Worm (Caenorhabditis elegans) whole organism, L1 larva: ENCODE measurements around the gene cpg-19.

Experiments used
- C04F5.9 ChIP-seq: sonication (generic microtip); optimal IDR thresholded peaks from 2 replicates; lab custom pipeline; 2016; ENCODE audit warnings: missing genetic modification characterization, missing compliant biosample characterization
- C16A3.4 ChIP-seq: fragments of 150-350 bp; optimal IDR thresholded peaks from 2 replicates; lab custom pipeline; 2014; ENCODE audit warnings: missing biosample characterization, missing genetic modification characterization
- C34B4.2 ChIP-seq: sonication (generic microtip); optimal IDR thresholded peaks from 2 replicates; lab custom pipeline; 2017; ENCODE audit warnings: mild to moderate bottlenecking, missing genetic modification characterization, missing compliant biosample characterization
- alr-1 ChIP-seq: fragments of 200-800 bp; sonication (Bioruptor generic); optimal IDR thresholded peaks from 2 replicates; lab custom pipeline; 2018; ENCODE audit warnings: borderline replicate concordance, mild to moderate bottlenecking, missing genetic modification characterization, missing compliant biosample characterization
- ama-1 ChIP-seq: fragments of 150-350 bp; optimal IDR thresholded peaks from 2 replicates; lab custom pipeline; 2014
- blmp-1 ChIP-seq: fragments of 150-350 bp; optimal IDR thresholded peaks from 2 replicates; lab custom pipeline; 2014; ENCODE audit warnings: missing biosample characterization, missing genetic modification characterization
- ceh-8 ChIP-seq: fragments of 200-800 bp; sonication (Bioruptor generic); optimal IDR thresholded peaks from 2 replicates; lab custom pipeline; 2018; ENCODE audit warnings: mild to moderate bottlenecking, missing genetic modification characterization, moderate library complexity, missing compliant biosample characterization
- ceh-82 ChIP-seq, 3 experiments: fragments of 150-350 bp in 1 of 3; sonication (generic microtip) in 2 of 3; optimal IDR thresholded peaks; 2 replicates each; lab custom pipeline; 2014 to 2017; ENCODE audit warnings: missing biosample characterization in 3 of 3, missing genetic modification characterization in 3 of 3
- ceh-88 ChIP-seq: fragments of 200-800 bp; sonication (Bioruptor generic); IDR thresholded peaks from 2 replicates; pipeline ENCODE4 v1.3.6; 2022; ENCODE audit warnings: missing genetic modification characterization, missing compliant biosample characterization
- dsc-1 ChIP-seq: sonication (generic microtip); optimal IDR thresholded peaks from 2 replicates; lab custom pipeline; 2016; ENCODE audit warnings: mild to moderate bottlenecking, missing genetic modification characterization, missing compliant biosample characterization
- efl-1 ChIP-seq, 4 experiments: fragments of 150-350 bp; optimal IDR thresholded peaks in 3 of 4; peaks in 1 of 4; 1 replicate in 1 of 4; 2 replicates in 3 of 4; lab custom pipeline; 2014; ENCODE audit warnings: missing biosample characterization in 2 of 4, missing genetic modification characterization in 2 of 4, missing genetic modification reagents in 2 of 4
- efl-3 ChIP-seq: fragments of 200-800 bp; sonication (Bioruptor generic); optimal IDR thresholded peaks from 2 replicates; lab custom pipeline; 2018; ENCODE audit warnings: mild to moderate bottlenecking, missing genetic modification characterization, missing compliant biosample characterization
- egl-27 ChIP-seq, 2 experiments: fragments of 150-350 bp in 1 of 2; sonication (generic microtip); optimal IDR thresholded peaks; 3 replicates each; lab custom pipeline; 2017 to 2018; ENCODE audit warnings: missing biosample characterization in 2 of 2, missing genetic modification characterization in 2 of 2, missing genetic modification reagents in 2 of 2
- elt-2 ChIP-seq: sonication (generic microtip); optimal IDR thresholded peaks from 2 replicates; lab custom pipeline; 2016; ENCODE audit warnings: missing genetic modification characterization, mild to moderate bottlenecking, inconsistent platforms, missing compliant biosample characterization, missing genetic modification reagents
- elt-3 ChIP-seq, 6 experiments: fragments of 150-350 bp in 1 of 6; sonication (generic microtip); optimal IDR thresholded peaks; 2 replicates each; lab custom pipeline; 2017 to 2018; ENCODE audit warnings: missing biosample characterization in 6 of 6, missing genetic modification characterization in 6 of 6, inconsistent platforms in 1 of 6
- ets-5 ChIP-seq: fragments of 200-800 bp; sonication (Bioruptor generic); IDR thresholded peaks from 2 replicates; pipeline ENCODE4 v1.3.6; 2022; ENCODE audit warnings: missing genetic modification characterization, missing compliant biosample characterization
- fkh-10 ChIP-seq: sonication (generic microtip); optimal IDR thresholded peaks from 2 replicates; lab custom pipeline; 2017; ENCODE audit warnings: missing biosample characterization, missing genetic modification reagents, missing genetic modification characterization
- fkh-8 ChIP-seq: sonication (generic microtip); optimal IDR thresholded peaks from 2 replicates; lab custom pipeline; 2016; ENCODE audit warnings: mild to moderate bottlenecking, missing genetic modification characterization, missing compliant biosample characterization
- fos-1 ChIP-seq: fragments of 150-350 bp; optimal IDR thresholded peaks from 2 replicates; lab custom pipeline; 2014; ENCODE audit warnings: missing biosample characterization, missing genetic modification characterization
- hlh-4 ChIP-seq: sonication (generic microtip); optimal IDR thresholded peaks from 2 replicates; lab custom pipeline; 2016; ENCODE audit warnings: mild to moderate bottlenecking, missing genetic modification characterization, missing compliant biosample characterization
- irx-1 ChIP-seq: sonication (generic microtip); optimal IDR thresholded peaks from 2 replicates; lab custom pipeline; 2016; ENCODE audit warnings: missing genetic modification characterization, missing compliant biosample characterization
- isw-1 ChIP-seq: fragments of 200-800 bp; sonication (Bioruptor generic); IDR thresholded peaks from 2 replicates; pipeline ENCODE4 v1.3.6; 2022; ENCODE audit warnings: missing genetic modification characterization, missing compliant biosample characterization
- lin-14 ChIP-seq: fragments of 200-800 bp; sonication (Bioruptor generic); optimal IDR thresholded peaks from 2 replicates; lab custom pipeline; 2018; ENCODE audit warnings: mild to moderate bottlenecking, missing genetic modification characterization, moderate library complexity, missing compliant biosample characterization
- lin-15B ChIP-seq: fragments of 150-350 bp; sonication (generic microtip); optimal IDR thresholded peaks from 3 replicates; lab custom pipeline; 2014; ENCODE audit warnings: missing biosample characterization, missing genetic modification characterization
- lin-39 ChIP-seq: fragments of 150-350 bp; optimal IDR thresholded peaks from 2 replicates; lab custom pipeline; 2014; ENCODE audit warnings: missing biosample characterization, missing genetic modification reagents, missing genetic modification characterization
- lsy-2 ChIP-seq, 2 experiments: fragments of 150-350 bp; optimal IDR thresholded peaks; 2 replicates each; lab custom pipeline; 2014; ENCODE audit warnings: missing biosample characterization in 2 of 2, missing genetic modification characterization in 2 of 2
- mab-9 ChIP-seq: fragments of 200-800 bp; sonication (Bioruptor generic); IDR thresholded peaks from 2 replicates; pipeline ENCODE4 v1.3.6; 2022; ENCODE audit warnings: missing genetic modification reagents, missing genetic modification characterization, missing compliant biosample characterization
- mdl-1 ChIP-seq, 2 experiments: fragments of 150-350 bp; optimal IDR thresholded peaks; 2 replicates each; lab custom pipeline; 2014 to 2017; ENCODE audit warnings: missing biosample characterization in 2 of 2, missing genetic modification characterization in 2 of 2, inconsistent platforms in 1 of 2
- mep-1 ChIP-seq: fragments of 150-350 bp; optimal IDR thresholded peaks from 2 replicates; lab custom pipeline; 2014; ENCODE audit warnings: missing biosample characterization, missing genetic modification characterization
- nhr-11 ChIP-seq: fragments of 150-350 bp; optimal IDR thresholded peaks from 2 replicates; lab custom pipeline; 2014; ENCODE audit warnings: missing biosample characterization, missing genetic modification characterization
- nhr-20 ChIP-seq: sonication (generic microtip); optimal IDR thresholded peaks from 2 replicates; lab custom pipeline; 2016; ENCODE audit warnings: mild to moderate bottlenecking, missing genetic modification characterization, missing compliant biosample characterization
- nhr-28 ChIP-seq: fragments of 150-350 bp; optimal IDR thresholded peaks from 2 replicates; lab custom pipeline; 2014; ENCODE audit warnings: missing biosample characterization, missing genetic modification characterization
- nhr-71 ChIP-seq: sonication (generic microtip); optimal IDR thresholded peaks from 2 replicates; lab custom pipeline; 2016; ENCODE audit warnings: mild to moderate bottlenecking, missing genetic modification characterization, moderate library complexity, missing compliant biosample characterization
- nhr-77 ChIP-seq: fragments of 150-350 bp; optimal IDR thresholded peaks from 2 replicates; lab custom pipeline; 2014; ENCODE audit warnings: missing biosample characterization, missing genetic modification characterization
- nhr-84 ChIP-seq: sonication (generic microtip); optimal IDR thresholded peaks from 2 replicates; lab custom pipeline; 2017; ENCODE audit warnings: missing biosample characterization, missing genetic modification characterization
- nhr-85 ChIP-seq: sonication (generic microtip); peaks from one replicate; lab custom pipeline; 2016; ENCODE audit warnings: missing genetic modification characterization, inconsistent platforms, missing compliant biosample characterization
- pax-3 ChIP-seq: fragments of 200-800 bp; sonication (Bioruptor generic); optimal IDR thresholded peaks from 2 replicates; lab custom pipeline; 2018; ENCODE audit warnings: mild to moderate bottlenecking, missing genetic modification characterization, moderate library complexity, missing compliant biosample characterization
- pqm-1 ChIP-seq: sonication (generic microtip); optimal IDR thresholded peaks from 3 replicates; lab custom pipeline; 2017; ENCODE audit warnings: missing biosample characterization, missing genetic modification characterization
- skn-1 ChIP-seq: fragments of 150-350 bp; optimal IDR thresholded peaks from 2 replicates; lab custom pipeline; 2014; ENCODE audit warnings: missing biosample characterization, missing genetic modification characterization
- snu-23 ChIP-seq: sonication (generic microtip); optimal IDR thresholded peaks from 2 replicates; lab custom pipeline; 2016; ENCODE audit warnings: missing genetic modification characterization, missing compliant biosample characterization
- sox-4 ChIP-seq: sonication (generic microtip); optimal IDR thresholded peaks from 2 replicates; lab custom pipeline; 2016; ENCODE audit warnings: missing genetic modification characterization, missing compliant biosample characterization
- sup-37 ChIP-seq: fragments of 200-800 bp; sonication (Bioruptor generic); optimal IDR thresholded peaks from 2 replicates; lab custom pipeline; 2018; ENCODE audit warnings: mild to moderate bottlenecking, missing genetic modification characterization, missing compliant biosample characterization
- swsn-7 ChIP-seq: sonication (generic microtip); optimal IDR thresholded peaks from 2 replicates; lab custom pipeline; 2016; ENCODE audit warnings: missing genetic modification characterization, missing compliant biosample characterization
- unc-130 ChIP-seq: fragments of 150-350 bp; optimal IDR thresholded peaks from 2 replicates; lab custom pipeline; 2017; ENCODE audit warnings: missing biosample characterization, missing genetic modification characterization, inconsistent platforms
- unc-62 ChIP-seq: fragments of 150-350 bp; optimal IDR thresholded peaks from 2 replicates; lab custom pipeline; 2014; ENCODE audit warnings: missing biosample characterization, missing genetic modification reagents, missing genetic modification characterization
- unc-86 ChIP-seq: sonication (generic microtip); optimal IDR thresholded peaks from 2 replicates; lab custom pipeline; 2016; ENCODE audit warnings: missing genetic modification characterization, missing compliant biosample characterization
- unc-98 ChIP-seq: fragments of 200-800 bp; sonication (Bioruptor generic); IDR thresholded peaks from 2 replicates; pipeline ENCODE4 v1.3.6; 2022; ENCODE audit warnings: missing genetic modification characterization, missing compliant biosample characterization
- vab-15 ChIP-seq: sonication (generic microtip); optimal IDR thresholded peaks from 2 replicates; lab custom pipeline; 2017; ENCODE audit warnings: missing genotype, mild to moderate bottlenecking, missing genetic modification characterization, missing compliant biosample characterization
- xbp-1 ChIP-seq: sonication (generic microtip); optimal IDR thresholded peaks from 2 replicates; lab custom pipeline; 2016; ENCODE audit warnings: missing genetic modification characterization, missing compliant biosample characterization
- zip-4 ChIP-seq: fragments of 200-800 bp; sonication (Bioruptor generic); optimal IDR thresholded peaks from 2 replicates; lab custom pipeline; 2018; ENCODE audit warnings: mild to moderate bottlenecking, missing genetic modification characterization, moderate library complexity, missing compliant biosample characterization
- ztf-4 ChIP-seq: fragments of 150-350 bp; optimal IDR thresholded peaks from 2 replicates; lab custom pipeline; 2014; ENCODE audit warnings: missing biosample characterization, missing genetic modification characterization

Gene cpg-19

DNA sequence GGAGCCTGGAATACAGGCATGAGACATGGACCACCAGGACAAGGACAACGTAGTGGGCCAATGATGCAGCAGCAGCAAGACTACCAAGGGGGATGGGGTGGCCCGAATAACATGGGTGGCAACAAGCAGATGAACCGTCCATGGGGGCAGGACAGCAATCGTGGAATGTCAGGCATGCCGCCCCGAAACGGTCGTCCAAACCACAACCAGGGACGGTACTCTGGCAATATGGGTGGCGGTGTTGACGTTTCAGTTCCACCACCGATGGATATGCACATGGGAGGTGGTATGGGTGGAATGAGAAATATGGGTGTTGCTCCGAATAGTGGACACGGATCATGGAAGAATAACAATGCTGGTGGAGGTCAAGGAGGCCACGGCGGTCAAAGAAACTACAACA lies 7.5 kb upstream of the cpg-19 start:
- TF ChIP-seq lin-15B (tag; lab: Kevin White, UChicago) (no peak), nhr-71 (tag; lab: Kevin White, UChicago) (no peak), nhr-20 (tag; lab: Kevin White, UChicago) (no peak), snu-23 (no peak), pax-3 (no peak), ceh-88 (GFP tag; lab: Robert Waterston, UW) (no peak), pqm-1 (no peak), efl-3 (no peak), C04F5.9 (tag; lab: Kevin White, UChicago) (no peak), ets-5 (no peak), vab-15 (tag; lab: Kevin White, UChicago) (no peak), nhr-28 (tag; lab: Kevin White, UChicago) (no peak), fos-1 (no peak), nhr-77 (no peak), blmp-1 (tag; lab: Kevin White, UChicago) (no peak), nhr-85 (tag; lab: Kevin White, UChicago) (no peak)
- TF ChIP-seq, all 84 proteins: peak for 0

DNA sequence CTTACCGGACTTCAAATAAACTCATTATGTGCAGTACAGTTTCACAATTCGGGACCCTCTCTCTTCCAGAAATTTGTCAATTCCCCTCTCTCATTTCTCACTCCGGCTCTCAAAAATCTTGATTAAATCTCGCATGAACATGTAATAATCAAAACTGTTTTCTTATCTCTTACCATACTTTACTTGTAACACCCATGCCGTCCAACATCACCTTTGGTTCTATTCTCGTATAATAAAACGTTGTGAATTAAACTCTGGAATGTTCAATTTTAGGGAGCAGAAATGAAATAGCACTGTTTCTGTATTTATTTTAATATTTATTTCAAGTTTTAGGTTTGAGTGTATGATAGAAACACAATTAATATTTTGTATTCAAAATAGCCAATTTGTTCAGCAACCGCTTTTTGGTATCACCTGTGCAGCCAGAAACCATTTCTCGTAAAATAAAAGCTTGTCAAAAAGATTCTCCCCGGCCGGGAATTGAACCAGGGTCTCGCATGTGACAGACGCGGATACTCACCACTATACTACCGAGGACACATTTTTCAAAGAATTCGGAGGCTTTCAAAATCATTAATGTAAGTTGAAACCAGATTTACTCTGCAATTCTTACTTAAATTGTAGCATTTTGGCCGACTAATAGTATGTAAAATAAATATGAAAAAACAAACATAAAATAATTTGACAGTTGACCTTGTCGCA lies 4.0 kb upstream of the cpg-19 start:
- peak; percentile 18 for TF ChIP-seq dsc-1 (tag; lab: Kevin White, UChicago)
- no peak for TF ChIP-seq zip-4 (GFP tag; lab: Kevin White, UChicago)
- no peak for TF ChIP-seq unc-98
- no peak for TF ChIP-seq lin-39 (tag; lab: Kevin White, UChicago)
- no peak for TF ChIP-seq nhr-11 (tag; lab: Kevin White, UChicago)
- TF ChIP-seq ztf-4 (tag; lab: Kevin White, UChicago): no peak
- no peak for TF ChIP-seq mep-1 (tag; lab: Kevin White, UChicago)
- TF ChIP-seq xbp-1 (tag; lab: Kevin White, UChicago): no peak
- TF ChIP-seq hlh-4 (tag; lab: Kevin White, UChicago): no peak
- TF ChIP-seq lin-14 (GFP tag; lab: Kevin White, UChicago): peak; percentile 2
- TF ChIP-seq irx-1 (tag; lab: Kevin White, UChicago): no peak
- no peak for TF ChIP-seq elt-3 (tag; optimal IDR thresholded peaks at IDR 0.05; lab: Kevin White, UChicago)
- no peak for TF ChIP-seq fkh-10 (GFP tag; lab: Kevin White, UChicago)
- TF ChIP-seq egl-27 (tag; optimal IDR thresholded peaks at IDR 0.05; lab: Kevin White, UChicago): no peak
- TF ChIP-seq fkh-8: no peak
- TF ChIP-seq ama-1 (lab: Kevin White, UChicago): no peak
- TF ChIP-seq unc-62 (GFP tag; lab: Kevin White, UChicago): no peak
- no peak for TF ChIP-seq nhr-28 (tag; lab: Kevin White, UChicago)
- TF ChIP-seq mab-9 (GFP tag; lab: Robert Waterston, UW): no peak
- no peak for TF ChIP-seq isw-1 (GFP tag; lab: Robert Waterston, UW)
- TF ChIP-seq efl-1 (optimal IDR thresholded peaks at IDR 0.05; lab: Kevin White, UChicago): no peak
- peak in 1 of 2 experiments; percentile 63 for TF ChIP-seq efl-1 (GFP tag; optimal IDR thresholded peaks at IDR 0.05 in 1 of 2; lab: Kevin White, UChicago)
- TF ChIP-seq swsn-7 (tag; lab: Kevin White, UChicago): no peak
- no peak for TF ChIP-seq mdl-1 (tag; optimal IDR thresholded peaks at IDR 0.05; lab: Kevin White, UChicago)
- TF ChIP-seq lsy-2 (tag; optimal IDR thresholded peaks at IDR 0.05; lab: Kevin White, UChicago): no peak
- TF ChIP-seq fos-1: no peak
- no peak for TF ChIP-seq vab-15 (tag; lab: Kevin White, UChicago)
- TF ChIP-seq unc-130 (tag; lab: Kevin White, UChicago): no peak
- no peak for TF ChIP-seq C34B4.2 (tag; lab: Kevin White, UChicago)
- TF ChIP-seq snu-23: peak; percentile 4
- TF ChIP-seq skn-1 (tag; lab: Kevin White, UChicago): no peak
- no peak for TF ChIP-seq ceh-8 (GFP tag; lab: Kevin White, UChicago)
- no peak for TF ChIP-seq alr-1 (tag; lab: Kevin White, UChicago)
- TF ChIP-seq ceh-82 (tag; optimal IDR thresholded peaks at IDR 0.05; lab: Kevin White, UChicago): no peak
- peak; percentile 9 for TF ChIP-seq nhr-20 (tag; lab: Kevin White, UChicago)
- no peak for TF ChIP-seq blmp-1 (tag; lab: Kevin White, UChicago)
- TF ChIP-seq unc-86 (tag; lab: Kevin White, UChicago): no peak
- TF ChIP-seq C16A3.4: no peak
- no peak for TF ChIP-seq pqm-1
- no peak for TF ChIP-seq nhr-84
- TF ChIP-seq sox-4 (tag; lab: Kevin White, UChicago): no peak
- no peak for TF ChIP-seq elt-2 (tag; lab: Kevin White, UChicago)
- no peak for TF ChIP-seq C04F5.9 (tag; lab: Kevin White, UChicago)
- TF ChIP-seq sup-37: no peak
